Fruit fly (Drosophila melanogaster) whole organism, embryonic: ENCODE data around the gene CG3651.
A peak's percentile ranks its signal among the peaks of the same experiment; 100 is the strongest.

Experiments
- ATbp ChIP-seq: fragments of 200-800 bp; sonication (Bioruptor generic); optimal IDR thresholded peaks from 2 replicates; lab custom pipeline; 2017; ENCODE audit warnings: missing biosample characterization, mild to moderate bottlenecking, missing genetic modification characterization, missing genetic modification reagents
- Bdp1 ChIP-seq: fragments of 200-800 bp; sonication (Bioruptor generic); optimal IDR thresholded peaks from 3 replicates; lab custom pipeline; 2016; ENCODE audit warnings: missing biosample characterization, missing genetic modification characterization
- CG10462 ChIP-seq: fragments of 200-800 bp; sonication (Bioruptor generic); optimal IDR thresholded peaks from 2 replicates; lab custom pipeline; 2016; ENCODE audit warnings: missing biosample characterization, missing genetic modification characterization
- CG11695 ChIP-seq: fragments of 200-800 bp; sonication (Bioruptor generic); IDR thresholded peaks from 3 replicates; pipeline ENCODE4 v1.3.6; 2022; ENCODE audit warnings: missing biosample characterization, missing genetic modification characterization
- CG12236 ChIP-seq: fragments of 200-800 bp; sonication (Bioruptor generic); optimal IDR thresholded peaks from 2 replicates; lab custom pipeline; 2016; ENCODE audit warnings: missing biosample characterization, missing genetic modification characterization
- CG12391 ChIP-seq: fragments of 200-800 bp; sonication (Bioruptor generic); optimal IDR thresholded peaks from 3 replicates; lab custom pipeline; 2018; ENCODE audit warnings: missing biosample characterization, mild to moderate bottlenecking, missing genetic modification characterization, moderate library complexity
- CG13424 ChIP-seq: fragments of 200-800 bp; sonication (Bioruptor generic); optimal IDR thresholded peaks from 2 replicates; lab custom pipeline; 2019; ENCODE audit warnings: missing biosample characterization, mild to moderate bottlenecking, missing genetic modification characterization, moderate library complexity
- CG13624 ChIP-seq: fragments of 200-800 bp; sonication (Bioruptor generic); optimal IDR thresholded peaks from 2 replicates; lab custom pipeline; 2016; ENCODE audit warnings: missing biosample characterization, missing genetic modification characterization
- CG1647 ChIP-seq: fragments of 200-800 bp; sonication (Bioruptor generic); optimal IDR thresholded peaks from 3 replicates; lab custom pipeline; 2016; ENCODE audit warnings: missing biosample characterization, missing genetic modification characterization
- CG16815 ChIP-seq: fragments of 200-800 bp; sonication (Bioruptor generic); optimal IDR thresholded peaks from 3 replicates; lab custom pipeline; 2017; ENCODE audit warnings: missing biosample characterization, mild to moderate bottlenecking, missing genetic modification characterization
- CG3281 ChIP-seq: fragments of 200-800 bp; sonication (Bioruptor generic); optimal IDR thresholded peaks from 3 replicates; lab custom pipeline; 2017; ENCODE audit warnings: missing biosample characterization, mild to moderate bottlenecking, missing genetic modification characterization
- CG33557 ChIP-seq: fragments of 200-800 bp; sonication (Bioruptor generic); optimal IDR thresholded peaks from 2 replicates; lab custom pipeline; 2019; ENCODE audit warnings: missing biosample characterization, mild to moderate bottlenecking, missing genetic modification characterization, moderate library complexity
- CG34376 ChIP-seq: fragments of 200-800 bp; sonication (Bioruptor generic); optimal IDR thresholded peaks from 2 replicates; lab custom pipeline; 2018; ENCODE audit warnings: missing biosample characterization, mild to moderate bottlenecking, missing genetic modification characterization
- CG4282 ChIP-seq: fragments of 200-800 bp; sonication (Bioruptor generic); optimal IDR thresholded peaks from 2 replicates; lab custom pipeline; 2016; ENCODE audit warnings: missing biosample characterization, missing genetic modification characterization
- CG4707 ChIP-seq: fragments of 200-800 bp; sonication (Bioruptor generic); optimal IDR thresholded peaks from 2 replicates; lab custom pipeline; 2018; ENCODE audit warnings: missing biosample characterization, mild to moderate bottlenecking, missing genetic modification characterization, moderate library complexity
- CG6254 ChIP-seq: fragments of 200-800 bp; sonication (Bioruptor generic); optimal IDR thresholded peaks from 3 replicates; lab custom pipeline; 2017; ENCODE audit warnings: mild to moderate bottlenecking, missing biosample characterization, missing genetic modification reagents, missing genetic modification characterization
- CG6765 ChIP-seq: fragments of 200-800 bp; sonication (Bioruptor generic); optimal IDR thresholded peaks from 3 replicates; lab custom pipeline; 2017; ENCODE audit warnings: missing biosample characterization, mild to moderate bottlenecking, missing genetic modification characterization
- CG8281 ChIP-seq: fragments of 200-800 bp; sonication (Bioruptor generic); optimal IDR thresholded peaks from 2 replicates; lab custom pipeline; 2018; ENCODE audit warnings: missing biosample characterization, mild to moderate bottlenecking, missing genetic modification characterization, moderate library complexity
- CG9437 ChIP-seq: fragments of 200-800 bp; sonication (Bioruptor generic); optimal IDR thresholded peaks from 2 replicates; lab custom pipeline; 2018; ENCODE audit warnings: missing biosample characterization, mild to moderate bottlenecking, missing genetic modification characterization
- CTCF ChIP-seq: fragments of 200-800 bp; sonication (Bioruptor generic); optimal IDR thresholded peaks from 2 replicates; lab custom pipeline; 2017; ENCODE audit warnings: missing biosample characterization, mild to moderate bottlenecking, missing genetic modification characterization, moderate library complexity
- Camta ChIP-seq: fragments of 200-800 bp; sonication (Bioruptor generic); optimal IDR thresholded peaks from 2 replicates; lab custom pipeline; 2016; ENCODE audit warnings: missing biosample characterization, missing genetic modification characterization
- Deaf1 ChIP-seq: fragments of 200-800 bp; optimal IDR thresholded peaks from 3 replicates; lab custom pipeline; 2019; ENCODE audit warnings: missing biosample characterization, mild to moderate bottlenecking, missing genetic modification characterization, moderate library complexity
- E2f2 ChIP-seq: fragments of 200-800 bp; sonication (Bioruptor generic); IDR thresholded peaks from 2 replicates; pipeline ENCODE4 v1.3.6; 2022; ENCODE audit warnings: missing biosample characterization, missing genetic modification characterization
- GATAe ChIP-seq: fragments of 200-800 bp; sonication (Bioruptor generic); conservative IDR thresholded peaks from 2 replicates; pipeline ENCODE4 v1.3.6; 2022; ENCODE audit warnings: missing biosample characterization, missing genetic modification characterization
- Hmr ChIP-seq: fragments of 200-800 bp; sonication (Bioruptor generic); optimal IDR thresholded peaks from 3 replicates; lab custom pipeline; 2017; ENCODE audit warnings: mild to moderate bottlenecking, missing biosample characterization, missing genetic modification reagents, missing genetic modification characterization
- Kr ChIP-seq: fragments of 200-800 bp; sonication (Bioruptor generic); optimal IDR thresholded peaks from 2 replicates; lab custom pipeline; 2017; ENCODE audit warnings: missing biosample characterization, mild to moderate bottlenecking, missing genetic modification characterization
- NK7.1 ChIP-seq: fragments of 200-800 bp; sonication (Bioruptor generic); optimal IDR thresholded peaks from 3 replicates; lab custom pipeline; 2016; ENCODE audit warnings: missing biosample characterization, missing genetic modification characterization
- Optix ChIP-seq: fragments of 200-800 bp; sonication (Bioruptor generic); IDR thresholded peaks from 3 replicates; pipeline ENCODE4 v1.3.6; 2022; ENCODE audit warnings: missing biosample characterization, missing genetic modification characterization
- Poxn ChIP-seq: fragments of 200-800 bp; sonication (Bioruptor generic); IDR thresholded peaks from 2 replicates; pipeline ENCODE4 v1.3.6; 2022; ENCODE audit warnings: missing biosample characterization, missing genetic modification characterization
- Side ChIP-seq: fragments of 200-800 bp; sonication (Bioruptor generic); optimal IDR thresholded peaks from 2 replicates; lab custom pipeline; 2016; ENCODE audit warnings: missing biosample characterization, missing genetic modification characterization
- ase ChIP-seq: fragments of 200-800 bp; sonication (Bioruptor generic); IDR thresholded peaks from 3 replicates; pipeline ENCODE4 v1.3.6; 2022; ENCODE audit warnings: missing biosample characterization, missing genetic modification characterization
- ato ChIP-seq: fragments of 200-800 bp; sonication (Bioruptor generic); IDR thresholded peaks from 2 replicates; pipeline ENCODE4 v1.3.6; 2022; ENCODE audit warnings: missing biosample characterization, missing genetic modification characterization; ENCODE audit not compliant: partially characterized antibody
- az2 ChIP-seq: fragments of 200-800 bp; sonication (Bioruptor generic); optimal IDR thresholded peaks from 3 replicates; lab custom pipeline; 2016; ENCODE audit warnings: missing biosample characterization, missing genetic modification characterization
- bbx ChIP-seq: fragments of 200-800 bp; sonication (Bioruptor generic); IDR thresholded peaks from 2 replicates; pipeline ENCODE4 v1.3.6; 2022; ENCODE audit warnings: missing biosample characterization, missing genetic modification characterization; ENCODE audit not compliant: partially characterized antibody
- bowl ChIP-seq: fragments of 200-800 bp; sonication (Bioruptor generic); IDR thresholded peaks from 2 replicates; pipeline ENCODE4 v1.3.6; 2022; ENCODE audit warnings: missing biosample characterization, missing genetic modification characterization
- crp ChIP-seq, 2 experiments: fragments of 200-800 bp; sonication (Bioruptor generic); optimal IDR thresholded peaks; 2 replicates in 1 of 2; 3 replicates in 1 of 2; lab custom pipeline; 2017; ENCODE audit warnings: missing biosample characterization in 2 of 2, missing genetic modification characterization in 2 of 2, mild to moderate bottlenecking in 1 of 2, moderate library complexity in 1 of 2
- danr ChIP-seq: fragments of 200-800 bp; sonication (Bioruptor generic); IDR thresholded peaks from 2 replicates; pipeline ENCODE4 v1.3.6; 2022; ENCODE audit warnings: missing biosample characterization, missing genetic modification characterization
- ems ChIP-seq: fragments of 200-800 bp; sonication (Bioruptor generic); optimal IDR thresholded peaks from 3 replicates; lab custom pipeline; 2016; ENCODE audit warnings: missing biosample characterization, missing genetic modification characterization
- en ChIP-seq: fragments of 200-800 bp; sonication (Bioruptor generic); optimal IDR thresholded peaks from 2 replicates; lab custom pipeline; 2016; ENCODE audit warnings: missing biosample characterization, missing genetic modification characterization
- ewg ChIP-seq: fragments of 200-800 bp; sonication (Bioruptor generic); optimal IDR thresholded peaks from 3 replicates; lab custom pipeline; 2017; ENCODE audit warnings: mild to moderate bottlenecking, missing biosample characterization, missing genetic modification reagents, missing genetic modification characterization
- fd3F ChIP-seq: fragments of 200-800 bp; sonication (Bioruptor generic); optimal IDR thresholded peaks from 2 replicates; lab custom pipeline; 2018; ENCODE audit warnings: missing biosample characterization, mild to moderate bottlenecking, missing genetic modification characterization, moderate library complexity
- gce ChIP-seq: fragments of 200-800 bp; sonication (Bioruptor generic); IDR thresholded peaks from 3 replicates; pipeline ENCODE4 v1.3.6; 2022; ENCODE audit warnings: missing biosample characterization, missing genetic modification characterization
- grau ChIP-seq: fragments of 200-800 bp; optimal IDR thresholded peaks from 3 replicates; lab custom pipeline; 2019; ENCODE audit warnings: missing biosample characterization, mild to moderate bottlenecking, missing genetic modification characterization, moderate library complexity
- gsb ChIP-seq: fragments of 200-800 bp; sonication (Bioruptor generic); IDR thresholded peaks from 2 replicates; pipeline ENCODE4 v1.3.6; 2022; ENCODE audit warnings: missing biosample characterization, missing genetic modification characterization
- hkb ChIP-seq, 2 experiments: fragments of 200-800 bp in 1 of 2; fragments of >200 bp in 1 of 2; sonication (Bioruptor generic) in 1 of 2; IDR thresholded peaks in 1 of 2; optimal IDR thresholded peaks in 1 of 2; 2 replicates each; pipeline versions ENCODE4 v1.3.6 to Lab custom; 2017 to 2022; ENCODE audit warnings: missing biosample characterization in 1 of 2, missing genetic modification characterization in 1 of 2
- lmd ChIP-seq: fragments of 200-800 bp; sonication (Bioruptor generic); IDR thresholded peaks from 2 replicates; pipeline ENCODE4 v1.3.6; 2022; ENCODE audit warnings: missing biosample characterization, missing genetic modification characterization
- luna ChIP-seq: fragments of 200-800 bp; sonication (Bioruptor generic); optimal IDR thresholded peaks from 2 replicates; lab custom pipeline; 2016; ENCODE audit warnings: missing biosample characterization, missing genetic modification characterization
- pfk ChIP-seq: fragments of 200-800 bp; sonication (Bioruptor generic); optimal IDR thresholded peaks from 2 replicates; lab custom pipeline; 2018; ENCODE audit warnings: missing biosample characterization, mild to moderate bottlenecking, missing genetic modification characterization, moderate library complexity
- pita ChIP-seq: fragments of 200-800 bp; sonication (Bioruptor generic); optimal IDR thresholded peaks from 2 replicates; lab custom pipeline; 2017; ENCODE audit warnings: missing biosample characterization, mild to moderate bottlenecking, missing genetic modification characterization
- repo ChIP-seq: fragments of 200-800 bp; sonication (Bioruptor generic); optimal IDR thresholded peaks from 2 replicates; lab custom pipeline; 2016; ENCODE audit warnings: missing biosample characterization, missing genetic modification characterization
- scrt ChIP-seq: fragments of 200-800 bp; sonication (Bioruptor generic); optimal IDR thresholded peaks from 2 replicates; lab custom pipeline; 2018; ENCODE audit warnings: missing biosample characterization, mild to moderate bottlenecking, missing genetic modification characterization, moderate library complexity

CG3651 gene

dm6 chr2L:22129581-22130300, 8.6 kb downstream of the CG3651 start, which contains the start of gene CycK (continued):
- no peak for TF ChIP-seq Hmr (GFP tag; lab: Kevin White, UChicago)
- no peak for TF ChIP-seq CG6765 (GFP tag; lab: Kevin White, UChicago)
- no peak for TF ChIP-seq fd3F (GFP tag; lab: Kevin White, UChicago)
- peak; percentile 9 for TF ChIP-seq CG13424 (tag; lab: Kevin White, UChicago)
- TF ChIP-seq scrt: no peak
- TF ChIP-seq bowl (GFP tag; lab: Robert Waterston, UW): no peak
- no peak for TF ChIP-seq CTCF (GFP tag; lab: Kevin White, UChicago)
- TF ChIP-seq Deaf1 (tag; lab: Kevin White, UChicago): no peak
- no peak for TF ChIP-seq Kr (GFP tag; lab: Kevin White, UChicago)
- TF ChIP-seq CG12391 (tag; lab: Kevin White, UChicago): peak; percentile 10
- TF ChIP-seq E2f2 (GFP tag; lab: Robert Waterston, UW): no peak
- no peak for TF ChIP-seq hkb (optimal IDR thresholded peaks at IDR 0.05; lab: Kevin White, UChicago)
- TF ChIP-seq hkb (GFP tag; IDR thresholded peaks at IDR 0.05; lab: Robert Waterston, UW): no peak
- TF ChIP-seq bbx (GFP tag; lab: Robert Waterston, UW): no peak
- TF ChIP-seq CG33557 (GFP tag; lab: Kevin White, UChicago): no peak
- no peak for TF ChIP-seq gce (GFP tag; lab: Robert Waterston, UW)
- no peak for TF ChIP-seq CG34376 (GFP tag; lab: Kevin White, UChicago)
- no peak for TF ChIP-seq repo
- TF ChIP-seq ATbp: no peak
- TF ChIP-seq ase: no peak
- TF ChIP-seq luna (GFP tag; lab: Kevin White, UChicago): no peak
- TF ChIP-seq Camta (GFP tag; lab: Kevin White, UChicago): no peak
- no peak for TF ChIP-seq CG12236 (GFP tag; lab: Kevin White, UChicago)
- TF ChIP-seq CG8281: no peak
- TF ChIP-seq grau (tag; lab: Kevin White, UChicago): peak; percentile 11
- no peak for TF ChIP-seq CG9437 (GFP tag; lab: Kevin White, UChicago)
- TF ChIP-seq CG16815 (GFP tag; lab: Kevin White, UChicago): no peak
- TF ChIP-seq CG10462 (GFP tag; lab: Kevin White, UChicago): no peak
- TF ChIP-seq danr (GFP tag; lab: Robert Waterston, UW): no peak
- no peak for TF ChIP-seq ewg (GFP tag; lab: Kevin White, UChicago)
- no peak for TF ChIP-seq CG4282 (GFP tag; lab: Kevin White, UChicago)
- no peak for TF ChIP-seq en (GFP tag; lab: Kevin White, UChicago)
- no peak for TF ChIP-seq CG4707 (GFP tag; lab: Kevin White, UChicago)
- TF ChIP-seq CG1647 (GFP tag; lab: Kevin White, UChicago): no peak
- no peak for TF ChIP-seq ems (GFP tag; lab: Kevin White, UChicago)
- TF ChIP-seq crp (GFP tag; optimal IDR thresholded peaks at IDR 0.05; lab: Kevin White, UChicago): no peak
- TF ChIP-seq CG13624 (GFP tag; lab: Kevin White, UChicago): no peak
- TF ChIP-seq Side (GFP tag; lab: Kevin White, UChicago): no peak
- TF ChIP-seq pfk (GFP tag; lab: Kevin White, UChicago): peak; percentile 38
- no peak; the same call in 1 of the 2 replicates for TF ChIP-seq lmd (GFP tag; lab: Robert Waterston, UW)
- no peak for TF ChIP-seq ato (GFP tag; lab: Robert Waterston, UW)
- TF ChIP-seq pita: no peak
- TF ChIP-seq az2 (GFP tag; lab: Kevin White, UChicago): no peak
- TF ChIP-seq GATAe (GFP tag; lab: Robert Waterston, UW): no peak
- no peak for TF ChIP-seq Bdp1
- TF ChIP-seq gsb (GFP tag; lab: Robert Waterston, UW): no peak
- no peak for TF ChIP-seq NK7.1
- TF ChIP-seq CG6254 (GFP tag; lab: Kevin White, UChicago): no peak
- TF ChIP-seq CG3281 (GFP tag; lab: Kevin White, UChicago): no peak
- TF ChIP-seq Optix (GFP tag; lab: Robert Waterston, UW): no peak
- TF ChIP-seq Poxn (GFP tag; lab: Robert Waterston, UW): no peak
- TF ChIP-seq CG11695 (GFP tag; lab: Robert Waterston, UW): no peak
